Worm (Caenorhabditis elegans) whole organism, young adult: ENCODE data around the gene W03C9.2.

Experiments
- B0261.1 ChIP-seq: sonication (generic microtip); optimal IDR thresholded peaks from 2 replicates; lab custom pipeline; 2016; ENCODE audit warnings: mild to moderate bottlenecking, missing genetic modification characterization, moderate library complexity, missing compliant biosample characterization
- C17E4.6 ChIP-seq: fragments of 200-800 bp; sonication (Bioruptor generic); IDR thresholded peaks from 2 replicates; pipeline ENCODE4 v1.3.6; 2022; ENCODE audit warnings: missing genetic modification reagents, missing genetic modification characterization, missing compliant biosample characterization
- F10E7.11 ChIP-seq: sonication (generic microtip); optimal IDR thresholded peaks from 2 replicates; lab custom pipeline; 2017; ENCODE audit warnings: mild to moderate bottlenecking, missing genetic modification characterization, moderate library complexity, missing compliant biosample characterization
- F55B11.4 ChIP-seq: sonication (generic microtip); optimal IDR thresholded peaks from 2 replicates; lab custom pipeline; 2016; ENCODE audit warnings: missing compliant biosample characterization, missing genetic modification characterization, borderline replicate concordance; ENCODE audit not compliant: insufficient read depth
- F57C9.4 ChIP-seq: sonication (generic microtip); optimal IDR thresholded peaks from 2 replicates; lab custom pipeline; 2017; ENCODE audit warnings: mild to moderate bottlenecking, missing genetic modification characterization, missing compliant biosample characterization
- T07F8.4 ChIP-seq: sonication (generic microtip); optimal IDR thresholded peaks from 2 replicates; lab custom pipeline; 2016; ENCODE audit warnings: mild to moderate bottlenecking, missing genetic modification characterization, moderate library complexity, missing compliant biosample characterization
- T26A5.8 ChIP-seq: sonication (generic microtip); optimal IDR thresholded peaks from 2 replicates; lab custom pipeline; 2016; ENCODE audit warnings: missing genetic modification characterization, missing compliant biosample characterization
- Y53G8AR.9 ChIP-seq: fragments of 200-800 bp; sonication (Bioruptor generic); conservative IDR thresholded peaks from 2 replicates; pipeline ENCODE4 v1.3.6; 2022; ENCODE audit warnings: missing genetic modification reagents, missing genetic modification characterization, missing compliant biosample characterization
- Y56A3A.18 ChIP-seq: fragments of 200-800 bp; sonication (Bioruptor generic); IDR thresholded peaks from 2 replicates; pipeline ENCODE4 v1.3.6; 2022; ENCODE audit warnings: missing genetic modification reagents, missing genetic modification characterization, missing compliant biosample characterization
- Y95B8A.8 ChIP-seq: fragments of 200-800 bp; sonication (Bioruptor generic); IDR thresholded peaks from 2 replicates; pipeline ENCODE4 v1.3.6; 2022; ENCODE audit warnings: missing genetic modification reagents, missing genetic modification characterization, missing compliant biosample characterization
- attf-3 ChIP-seq: fragments of 200-800 bp; sonication (Bioruptor generic); conservative IDR thresholded peaks from 2 replicates; pipeline ENCODE4 v1.3.6; 2022; ENCODE audit warnings: missing genetic modification reagents, missing genetic modification characterization, missing compliant biosample characterization
- attf-6 ChIP-seq: fragments of 200-800 bp; sonication (Bioruptor generic); IDR thresholded peaks from 2 replicates; pipeline ENCODE4 v1.3.6; 2022; ENCODE audit warnings: missing genetic modification reagents, missing genetic modification characterization, missing compliant biosample characterization
- ccch-3 ChIP-seq: fragments of 200-800 bp; sonication (Bioruptor generic); optimal IDR thresholded peaks from 2 replicates; lab custom pipeline; 2018; ENCODE audit warnings: mild to moderate bottlenecking, missing genetic modification characterization, missing compliant biosample characterization
- ceh-58 ChIP-seq: fragments of 200-800 bp; sonication (Bioruptor generic); IDR thresholded peaks from 2 replicates; pipeline ENCODE4 v1.3.6; 2022; ENCODE audit warnings: missing genetic modification characterization, missing compliant biosample characterization
- ceh-91 ChIP-seq: fragments of 200-800 bp; sonication (Bioruptor generic); IDR thresholded peaks from 2 replicates; pipeline ENCODE4 v1.3.6; 2022; ENCODE audit warnings: missing genetic modification reagents, missing genetic modification characterization, missing compliant biosample characterization
- die-1 ChIP-seq: sonication (generic microtip); optimal IDR thresholded peaks from 2 replicates; lab custom pipeline; 2016; ENCODE audit warnings: missing genotype, mild to moderate bottlenecking, missing genetic modification characterization, missing compliant biosample characterization
- egl-18 ChIP-seq: fragments of 200-800 bp; sonication (Bioruptor generic); IDR thresholded peaks from 2 replicates; pipeline ENCODE4 v1.3.6; 2022; ENCODE audit warnings: missing genetic modification reagents, missing genetic modification characterization, missing compliant biosample characterization
- egrh-3 ChIP-seq: fragments of 200-800 bp; sonication (Bioruptor generic); IDR thresholded peaks from 2 replicates; pipeline ENCODE4 v1.3.6; 2022; ENCODE audit warnings: missing genetic modification reagents, missing genetic modification characterization, missing compliant biosample characterization
- him-1 ChIP-seq: sonication (generic microtip); optimal IDR thresholded peaks from 2 replicates; lab custom pipeline; 2016; ENCODE audit warnings: missing genotype, missing genetic modification reagents, missing genetic modification characterization, missing compliant biosample characterization
- hlh-26 ChIP-seq: fragments of 200-800 bp; sonication (Bioruptor generic); conservative IDR thresholded peaks from 2 replicates; pipeline ENCODE4 v1.3.6; 2022; ENCODE audit warnings: missing genetic modification reagents, missing genetic modification characterization, missing compliant biosample characterization
- hmg-20 ChIP-seq: fragments of 200-800 bp; sonication (Bioruptor generic); IDR thresholded peaks from 2 replicates; pipeline ENCODE4 v1.3.6; 2022; ENCODE audit warnings: missing genetic modification reagents, missing genetic modification characterization, missing compliant biosample characterization
- let-607 ChIP-seq, 2 experiments: fragments of 200-800 bp in 1 of 2; sonication (Bioruptor generic) in 1 of 2; sonication (generic microtip) in 1 of 2; optimal IDR thresholded peaks; 2 replicates each; lab custom pipeline; 2016 to 2018; ENCODE audit warnings: mild to moderate bottlenecking in 2 of 2, missing compliant biosample characterization in 2 of 2, missing genetic modification characterization in 2 of 2, moderate library complexity in 2 of 2, missing genotype in 1 of 2
- lin-26 ChIP-seq: fragments of 200-800 bp; sonication (Bioruptor generic); IDR thresholded peaks from 2 replicates; pipeline ENCODE4 v1.3.6; 2022; ENCODE audit warnings: missing genetic modification reagents, missing genetic modification characterization, missing compliant biosample characterization
- lin-35 ChIP-seq, 3 experiments: fragments of 150-350 bp in 2 of 3; sonication (generic microtip) in 1 of 3; optimal IDR thresholded peaks; 2 replicates each; lab custom pipeline; 2014 to 2018; ENCODE audit warnings: missing biosample characterization in 3 of 3, missing genetic modification characterization in 3 of 3, missing genetic modification reagents in 3 of 3
- madf-3 ChIP-seq: fragments of 200-800 bp; sonication (Bioruptor generic); IDR thresholded peaks from 2 replicates; pipeline ENCODE4 v1.3.6; 2022; ENCODE audit warnings: missing genetic modification reagents, missing genetic modification characterization, missing compliant biosample characterization
- madf-6 ChIP-seq: fragments of 200-800 bp; sonication (Bioruptor generic); IDR thresholded peaks from 2 replicates; pipeline ENCODE4 v1.3.6; 2022; ENCODE audit warnings: missing genetic modification reagents, missing genetic modification characterization, missing compliant biosample characterization
- madf-8 ChIP-seq: fragments of 200-800 bp; sonication (Bioruptor generic); conservative IDR thresholded peaks from 2 replicates; pipeline ENCODE4 v1.3.6; 2022; ENCODE audit warnings: missing genetic modification reagents, missing genetic modification characterization, missing compliant biosample characterization
- mel-28 ChIP-seq: sonication (generic microtip); optimal IDR thresholded peaks from 2 replicates; lab custom pipeline; 2016; ENCODE audit warnings: borderline replicate concordance, mild to moderate bottlenecking, missing genetic modification characterization, missing compliant biosample characterization
- mes-4 ChIP-seq: sonication (generic microtip); optimal IDR thresholded peaks from 2 replicates; lab custom pipeline; 2016; ENCODE audit warnings: missing genotype, missing genetic modification characterization, missing compliant biosample characterization
- mxl-1 ChIP-seq: sonication (generic microtip); optimal IDR thresholded peaks from 2 replicates; lab custom pipeline; 2016; ENCODE audit warnings: missing genetic modification characterization, missing compliant biosample characterization
- nfya-2 ChIP-seq: fragments of 200-800 bp; sonication (Bioruptor generic); IDR thresholded peaks from 2 replicates; pipeline ENCODE4 v1.3.6; 2022; ENCODE audit warnings: missing genetic modification reagents, missing genetic modification characterization, missing compliant biosample characterization
- nfyb-1 ChIP-seq: fragments of 200-800 bp; sonication (Bioruptor generic); IDR thresholded peaks from 2 replicates; pipeline ENCODE4 v1.3.6; 2022; ENCODE audit warnings: missing genetic modification reagents, missing genetic modification characterization, missing compliant biosample characterization
- nhr-27 ChIP-seq: fragments of 200-800 bp; sonication (Bioruptor generic); optimal IDR thresholded peaks from 2 replicates; lab custom pipeline; 2018; ENCODE audit warnings: mild to moderate bottlenecking, missing genetic modification characterization, moderate library complexity, missing compliant biosample characterization
- nhr-90 ChIP-seq: sonication (generic microtip); optimal IDR thresholded peaks from 2 replicates; lab custom pipeline; 2016; ENCODE audit warnings: missing genotype, mild to moderate bottlenecking, missing genetic modification characterization, missing compliant biosample characterization
- pbrm-1 ChIP-seq: fragments of 200-800 bp; sonication (Bioruptor generic); IDR thresholded peaks from 2 replicates; pipeline ENCODE4 v1.3.6; 2022; ENCODE audit warnings: missing genetic modification reagents, missing genetic modification characterization, missing compliant biosample characterization
- rec-8 ChIP-seq, 2 experiments: sonication (generic microtip); optimal IDR thresholded peaks; 2 replicates each; lab custom pipeline; 2016; ENCODE audit warnings: mild to moderate bottlenecking in 2 of 2, missing genetic modification characterization in 2 of 2, missing genetic modification reagents in 2 of 2, missing genotype in 2 of 2, missing biosample characterization in 1 of 2, missing compliant biosample characterization in 1 of 2, moderate library complexity in 1 of 2
- repo-1 ChIP-seq: sonication (generic microtip); optimal IDR thresholded peaks from 2 replicates; lab custom pipeline; 2017; ENCODE audit warnings: mild to moderate bottlenecking, missing genetic modification characterization, missing compliant biosample characterization
- rpc-1 ChIP-seq, 2 experiments: fragments of 150-350 bp in 1 of 2; sonication (generic microtip) in 1 of 2; optimal IDR thresholded peaks; 2 replicates each; lab custom pipeline; 2014 to 2018; ENCODE audit warnings: missing biosample characterization in 1 of 2, missing genetic modification characterization in 1 of 2, missing genetic modification reagents in 1 of 2, missing genotype in 1 of 2
- sdz-38 ChIP-seq: sonication (generic microtip); optimal IDR thresholded peaks from 2 replicates; lab custom pipeline; 2016; ENCODE audit warnings: missing genotype, missing genetic modification characterization, missing compliant biosample characterization
- snpc-1.1 ChIP-seq: sonication (generic microtip); optimal IDR thresholded peaks from 2 replicates; lab custom pipeline; 2017; ENCODE audit warnings: missing genetic modification characterization, mild to moderate bottlenecking, missing compliant biosample characterization, antibody characterized with exemption, moderate library complexity, missing genotype, missing genetic modification reagents; ENCODE audit not compliant: insufficient read depth
- snpc-3.4 ChIP-seq: sonication (generic microtip); optimal IDR thresholded peaks from 2 replicates; lab custom pipeline; 2017; ENCODE audit warnings: missing genetic modification characterization, mild to moderate bottlenecking, missing compliant biosample characterization, antibody characterized with exemption, moderate library complexity, missing genotype, missing genetic modification reagents
- snpc-4 ChIP-seq, 5 experiments: fragments of 150-350 bp in 1 of 5; sonication (generic microtip) in 4 of 5; optimal IDR thresholded peaks; 2 replicates each; lab custom pipeline; 2014 to 2018; ENCODE audit warnings: missing genetic modification characterization in 5 of 5, missing biosample characterization in 3 of 5, antibody characterized with exemption in 2 of 5, mild to moderate bottlenecking in 2 of 5, missing compliant biosample characterization in 2 of 5, missing genotype in 2 of 5, moderate library complexity in 2 of 5, missing genetic modification reagents in 1 of 5
- tbp1 ChIP-seq: fragments of 200-800 bp; sonication (Bioruptor generic); optimal IDR thresholded peaks from 2 replicates; lab custom pipeline; 2018; ENCODE audit warnings: mild to moderate bottlenecking, missing genetic modification characterization, missing compliant biosample characterization
- tlf-1 ChIP-seq: fragments of 200-800 bp; sonication (Bioruptor generic); optimal IDR thresholded peaks from 2 replicates; lab custom pipeline; 2018; ENCODE audit warnings: mild to moderate bottlenecking, missing genetic modification characterization, missing compliant biosample characterization
- zfh-2 ChIP-seq: fragments of 200-800 bp; sonication (Bioruptor generic); conservative IDR thresholded peaks from 2 replicates; pipeline ENCODE4 v1.3.6; 2022; ENCODE audit warnings: missing genetic modification reagents, missing genetic modification characterization, missing compliant biosample characterization
- ztf-22 ChIP-seq: fragments of 200-800 bp; sonication (Bioruptor generic); optimal IDR thresholded peaks from 2 replicates; lab custom pipeline; 2018; ENCODE audit warnings: mild to moderate bottlenecking, missing genetic modification characterization, moderate library complexity, missing compliant biosample characterization
- ztf-3 ChIP-seq: fragments of 200-800 bp; sonication (Bioruptor generic); optimal IDR thresholded peaks from 2 replicates; lab custom pipeline; 2018; ENCODE audit warnings: mild to moderate bottlenecking, missing genetic modification characterization, missing compliant biosample characterization

Gene W03C9.2

DNA sequence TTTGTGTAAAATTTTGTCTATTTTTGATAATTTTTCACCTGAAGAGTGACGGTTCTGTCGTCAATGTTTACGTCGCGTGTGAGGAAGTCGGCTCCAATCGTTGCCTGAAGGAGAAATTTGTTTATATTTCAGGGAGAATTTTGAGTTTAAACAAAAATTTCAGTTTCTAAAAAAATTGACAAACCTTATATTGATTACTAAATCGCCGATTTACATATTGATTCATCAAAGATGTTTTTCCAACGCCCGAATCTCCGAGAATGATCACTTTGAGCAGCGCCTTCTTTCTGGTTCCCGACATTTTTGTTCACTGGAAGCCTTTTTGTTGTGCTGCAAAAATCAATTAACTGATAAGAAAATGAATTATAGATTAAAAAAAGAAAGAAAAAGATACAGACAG is 4.4 kb downstream of the W03C9.2 start, which contains the start of gene rab-7 (continued):
- TF ChIP-seq Y53G8AR.9 (GFP tag; lab: Robert Waterston, UW) (peak; percentile 42; the same call in 1 of the 2 replicates), rpc-1 (optimal IDR thresholded peaks at IDR 0.05; lab: Kevin White, UChicago) (no peak), rpc-1 (tag; optimal IDR thresholded peaks at IDR 0.05; lab: Kevin White, UChicago) (no peak), rec-8 (tag; optimal IDR thresholded peaks at IDR 0.05; lab: Kevin White, UChicago) (no peak), lin-35 (GFP tag; optimal IDR thresholded peaks at IDR 0.05; lab: Kevin White, UChicago) (no peak), egrh-3 (no peak), pbrm-1 (GFP tag; lab: Robert Waterston, UW) (0 out of 2 replicates have a peak, but pooled peaks have one; percentile 32), tlf-1 (peak; percentile 44), ceh-58 (no peak), hlh-26 (GFP tag; lab: Robert Waterston, UW) (no peak), mel-28 (tag; lab: Kevin White, UChicago) (no peak), repo-1 (peak; percentile 51), B0261.1 (tag; lab: Kevin White, UChicago) (no peak), sdz-38 (tag; lab: Kevin White, UChicago) (no peak), nfyb-1 (GFP tag; lab: Robert Waterston, UW) (0 out of 2 replicates have a peak, but pooled peaks have one; percentile 22), attf-6 (0 out of 2 replicates have a peak, but pooled peaks have one; percentile 10), ztf-3 (GFP tag; lab: Kevin White, UChicago) (no peak), T26A5.8 (tag; lab: Kevin White, UChicago) (no peak), F10E7.11 (tag; lab: Kevin White, UChicago) (peak; percentile 24), die-1 (no peak), mxl-1 (tag; lab: Kevin White, UChicago) (no peak), F55B11.4 (no peak), lin-26 (GFP tag; lab: Robert Waterston, UW) (no peak), tbp1 (GFP tag; lab: Kevin White, UChicago) (no peak), him-1 (no peak), nhr-27 (tag; lab: Kevin White, UChicago) (no peak), snpc-3.4 (tag; lab: Kevin White, UChicago) (no peak), mes-4 (tag; lab: Kevin White, UChicago) (no peak), Y56A3A.18 (GFP tag; lab: Robert Waterston, UW) (no peak), Y95B8A.8 (GFP tag; lab: Robert Waterston, UW) (no peak), nhr-90 (no peak), C17E4.6 (GFP tag; lab: Robert Waterston, UW) (no peak), madf-6 (no peak), madf-8 (GFP tag; lab: Robert Waterston, UW) (no peak), egl-18 (no peak), snpc-4 (GFP tag; optimal IDR thresholded peaks at IDR 0.05; lab: Kevin White, UChicago) (no peak), snpc-4 (tag; optimal IDR thresholded peaks at IDR 0.05; lab: Kevin White, UChicago) (no peak), ztf-22 (peak; percentile 39), snpc-1.1 (no peak), let-607 (tag; optimal IDR thresholded peaks at IDR 0.05; lab: Kevin White, UChicago) (no peak), ceh-91 (no peak), F57C9.4 (tag; lab: Kevin White, UChicago) (no peak), attf-3 (GFP tag; lab: Robert Waterston, UW) (no peak), T07F8.4 (tag; lab: Kevin White, UChicago) (no peak), madf-3 (GFP tag; lab: Robert Waterston, UW) (peak; percentile 79), nfya-2 (GFP tag; lab: Robert Waterston, UW) (no peak), hmg-20 (no peak), ccch-3 (GFP tag; lab: Kevin White, UChicago) (no peak), zfh-2 (GFP tag; lab: Robert Waterston, UW) (no peak)
